Fruit fly (Drosophila melanogaster) whole organism, embryonic: Measurements from ENCODE around the gene Psf3.

Source experiments
- CG12299 ChIP-seq: fragments of 200-800 bp; sonication (Bioruptor generic); optimal IDR thresholded peaks from 2 replicates; lab custom pipeline; 2018; ENCODE audit warnings: missing biosample characterization, mild to moderate bottlenecking, missing genetic modification characterization
- CG1233 ChIP-seq: fragments of 200-800 bp; sonication (Bioruptor generic); optimal IDR thresholded peaks from 4 replicates; lab custom pipeline; 2018; ENCODE audit warnings: missing biosample characterization, mild to moderate bottlenecking, missing genetic modification characterization
- CG12769 ChIP-seq: fragments of 200-800 bp; sonication (Bioruptor generic); optimal IDR thresholded peaks from 2 replicates; lab custom pipeline; 2019; ENCODE audit warnings: missing biosample characterization, mild to moderate bottlenecking, missing genetic modification characterization, moderate library complexity
- CG14965 ChIP-seq: fragments of 200-800 bp; sonication (Bioruptor generic); optimal IDR thresholded peaks from 2 replicates; lab custom pipeline; 2016; ENCODE audit warnings: missing biosample characterization, missing genetic modification characterization, borderline replicate concordance
- CG30431 ChIP-seq: fragments of 200-800 bp; sonication (Bioruptor generic); optimal IDR thresholded peaks from 2 replicates; lab custom pipeline; 2017; ENCODE audit warnings: missing biosample characterization, missing genetic modification characterization
- CG31365 ChIP-seq: fragments of 200-800 bp; sonication (Bioruptor generic); optimal IDR thresholded peaks from 2 replicates; lab custom pipeline; 2018; ENCODE audit warnings: missing biosample characterization, mild to moderate bottlenecking, missing genetic modification characterization
- CG33557 ChIP-seq: fragments of 200-800 bp; sonication (Bioruptor generic); optimal IDR thresholded peaks from 2 replicates; lab custom pipeline; 2019; ENCODE audit warnings: missing biosample characterization, mild to moderate bottlenecking, missing genetic modification characterization, moderate library complexity
- CG4730 ChIP-seq: fragments of 200-800 bp; sonication (Bioruptor generic); IDR thresholded peaks from 2 replicates; pipeline ENCODE4 v1.3.6; 2022; ENCODE audit warnings: missing biosample characterization, missing genetic modification characterization
- CG6254 ChIP-seq: fragments of 200-800 bp; sonication (Bioruptor generic); optimal IDR thresholded peaks from 3 replicates; lab custom pipeline; 2017; ENCODE audit warnings: mild to moderate bottlenecking, missing biosample characterization, missing genetic modification reagents, missing genetic modification characterization
- CG7987 ChIP-seq: fragments of 200-800 bp; sonication (Bioruptor generic); optimal IDR thresholded peaks from 2 replicates; lab custom pipeline; 2018; ENCODE audit warnings: missing biosample characterization, mild to moderate bottlenecking, missing genetic modification characterization, moderate library complexity
- CrebB ChIP-seq: fragments of 200-800 bp; sonication (Bioruptor generic); optimal IDR thresholded peaks from 3 replicates; lab custom pipeline; 2018; ENCODE audit warnings: missing biosample characterization, mild to moderate bottlenecking, missing genetic modification characterization
- Dbx ChIP-seq: fragments of 200-800 bp; sonication (Bioruptor generic); IDR thresholded peaks from 3 replicates; pipeline ENCODE4 v1.3.6; 2022; ENCODE audit warnings: missing biosample characterization, missing genetic modification characterization
- E2f2 ChIP-seq: fragments of 200-800 bp; sonication (Bioruptor generic); IDR thresholded peaks from 2 replicates; pipeline ENCODE4 v1.3.6; 2022; ENCODE audit warnings: missing biosample characterization, missing genetic modification characterization
- H2.0 ChIP-seq: fragments of 200-800 bp; sonication (Bioruptor generic); IDR thresholded peaks from 2 replicates; pipeline ENCODE4 v1.3.6; 2022; ENCODE audit warnings: missing biosample characterization, missing genetic modification characterization
- Hr78 ChIP-seq, 2 experiments: fragments of 200-800 bp in 1 of 2; fragments of >200 bp in 1 of 2; sonication (Bioruptor generic) in 1 of 2; optimal IDR thresholded peaks; 2 replicates each; lab custom pipeline; 2017 to 2019; ENCODE audit warnings: missing biosample characterization in 2 of 2, missing genetic modification characterization in 2 of 2, mild to moderate bottlenecking in 1 of 2, moderate library complexity in 1 of 2
- MBD-R2 ChIP-seq: fragments of 200-800 bp; sonication (Bioruptor generic); IDR thresholded peaks from 2 replicates; pipeline ENCODE4 v1.3.6; 2022; ENCODE audit warnings: missing biosample characterization, missing genetic modification characterization
- Scr ChIP-seq: fragments of 200-800 bp; sonication (Bioruptor generic); IDR thresholded peaks from 2 replicates; pipeline ENCODE4 v1.3.6; 2022; ENCODE audit warnings: missing biosample characterization, missing genetic modification characterization; ENCODE audit not compliant: partially characterized antibody
- Sry-δ ChIP-seq: fragments of 200-800 bp; sonication (Bioruptor generic); optimal IDR thresholded peaks from 2 replicates; lab custom pipeline; 2016; ENCODE audit warnings: missing biosample characterization, missing genetic modification characterization
- Stat92E ChIP-seq, 3 experiments: fragments of >200 bp in 2 of 3; fragments of 200-800 bp in 1 of 3; sonication (Bioruptor generic) in 1 of 3; optimal IDR thresholded peaks; 2 replicates each; lab custom pipeline; 2017 to 2019; ENCODE audit warnings: missing biosample characterization in 3 of 3, missing genetic modification characterization in 3 of 3, mild to moderate bottlenecking in 1 of 3, moderate library complexity in 1 of 3
- ap ChIP-seq: fragments of 200-800 bp; sonication (Bioruptor generic); IDR thresholded peaks from 2 replicates; pipeline ENCODE4 v1.3.6; 2022; ENCODE audit warnings: missing biosample characterization, missing genetic modification characterization
- bbx ChIP-seq: fragments of 200-800 bp; sonication (Bioruptor generic); IDR thresholded peaks from 2 replicates; pipeline ENCODE4 v1.3.6; 2022; ENCODE audit warnings: missing biosample characterization, missing genetic modification characterization; ENCODE audit not compliant: partially characterized antibody
- bigmax ChIP-seq: fragments of 200-800 bp; sonication (Bioruptor generic); optimal IDR thresholded peaks from 2 replicates; lab custom pipeline; 2018; ENCODE audit warnings: missing biosample characterization, mild to moderate bottlenecking, missing genetic modification characterization
- crol ChIP-seq: fragments of 200-800 bp; sonication (Bioruptor generic); IDR thresholded peaks from 2 replicates; pipeline ENCODE4 v1.3.6; 2022; ENCODE audit warnings: missing biosample characterization, missing genetic modification characterization
- gro ChIP-seq: fragments of 200-800 bp; sonication (Bioruptor generic); optimal IDR thresholded peaks from 2 replicates; lab custom pipeline; 2016; ENCODE audit warnings: missing biosample characterization, missing genetic modification characterization
- ind ChIP-seq: fragments of 200-800 bp; sonication (Bioruptor generic); optimal IDR thresholded peaks from 3 replicates; lab custom pipeline; 2016; ENCODE audit warnings: missing biosample characterization, missing genetic modification characterization
- insv ChIP-seq, 2 experiments: fragments of 200-800 bp; sonication (Bioruptor generic); optimal IDR thresholded peaks; 3 replicates each; lab custom pipeline; 2016 to 2018; ENCODE audit warnings: missing biosample characterization in 2 of 2, missing genetic modification characterization in 2 of 2
- kah ChIP-seq: fragments of 200-800 bp; sonication (Bioruptor generic); optimal IDR thresholded peaks from 2 replicates; lab custom pipeline; 2018; ENCODE audit warnings: missing biosample characterization, mild to moderate bottlenecking, missing genetic modification characterization
- kay ChIP-seq: fragments of 200-800 bp; sonication (Bioruptor generic); optimal IDR thresholded peaks from 2 replicates; lab custom pipeline; 2016; ENCODE audit warnings: missing biosample characterization, missing genetic modification characterization
- mld ChIP-seq: fragments of 200-800 bp; sonication (Bioruptor generic); IDR thresholded peaks from 3 replicates; pipeline ENCODE4 v1.3.6; 2022; ENCODE audit warnings: missing biosample characterization, missing genetic modification characterization; ENCODE audit not compliant: partially characterized antibody
- nmo ChIP-seq: fragments of 200-800 bp; sonication (Bioruptor generic); optimal IDR thresholded peaks from 2 replicates; lab custom pipeline; 2018; ENCODE audit warnings: missing biosample characterization, mild to moderate bottlenecking, missing genetic modification characterization, moderate library complexity
- pnt ChIP-seq: fragments of 200-800 bp; sonication (Bioruptor generic); optimal IDR thresholded peaks from 3 replicates; lab custom pipeline; 2016; ENCODE audit warnings: missing biosample characterization, missing genetic modification characterization
- pum ChIP-seq: fragments of 200-800 bp; sonication (Bioruptor generic); optimal IDR thresholded peaks from 2 replicates; lab custom pipeline; 2016; ENCODE audit warnings: missing biosample characterization, missing genetic modification characterization
- sc ChIP-seq, 3 experiments: fragments of >200 bp in 2 of 3; fragments of 200-800 bp in 1 of 3; sonication (Bioruptor generic) in 1 of 3; optimal IDR thresholded peaks; 2 replicates in 2 of 3; 3 replicates in 1 of 3; lab custom pipeline; 2017; ENCODE audit warnings: mild to moderate bottlenecking in 1 of 3, missing biosample characterization in 1 of 3, missing genetic modification characterization in 1 of 3, missing genetic modification reagents in 1 of 3
- sens-2 ChIP-seq: fragments of 200-800 bp; sonication (Bioruptor generic); IDR thresholded peaks from 2 replicates; pipeline ENCODE4 v1.3.6; 2022; ENCODE audit warnings: missing biosample characterization, missing genetic modification characterization
- sima ChIP-seq: fragments of 200-800 bp; sonication (Bioruptor generic); optimal IDR thresholded peaks from 2 replicates; lab custom pipeline; 2016; ENCODE audit warnings: missing biosample characterization, missing genetic modification characterization
- slbo ChIP-seq: fragments of 200-800 bp; sonication (Bioruptor generic); IDR thresholded peaks from 2 replicates; pipeline ENCODE4 v1.3.6; 2022; ENCODE audit warnings: missing biosample characterization, missing genetic modification characterization
- tna ChIP-seq: fragments of 200-800 bp; sonication (Bioruptor generic); IDR thresholded peaks from 2 replicates; pipeline ENCODE4 v1.3.6; 2022; ENCODE audit warnings: missing biosample characterization, missing genetic modification characterization; ENCODE audit not compliant: partially characterized antibody
- unpg ChIP-seq: fragments of 200-800 bp; sonication (Bioruptor generic); optimal IDR thresholded peaks from 3 replicates; lab custom pipeline; 2018; ENCODE audit warnings: missing biosample characterization, mild to moderate bottlenecking, missing genetic modification characterization, moderate library complexity
- wek ChIP-seq: fragments of 200-800 bp; sonication (Bioruptor generic); optimal IDR thresholded peaks from 3 replicates; lab custom pipeline; 2018; ENCODE audit warnings: missing biosample characterization, mild to moderate bottlenecking, missing genetic modification characterization, moderate library complexity
- zen2 ChIP-seq: fragments of 200-800 bp; sonication (Bioruptor generic); IDR thresholded peaks from 3 replicates; pipeline ENCODE4 v1.3.6; 2022; ENCODE audit warnings: missing biosample characterization, missing genetic modification characterization; ENCODE audit not compliant: partially characterized antibody
- zfh2 ChIP-seq: fragments of 200-800 bp; sonication (Bioruptor generic); optimal IDR thresholded peaks from 2 replicates; lab custom pipeline; 2016; ENCODE audit warnings: missing biosample characterization, missing genetic modification characterization

The Psf3 gene

DNA sequence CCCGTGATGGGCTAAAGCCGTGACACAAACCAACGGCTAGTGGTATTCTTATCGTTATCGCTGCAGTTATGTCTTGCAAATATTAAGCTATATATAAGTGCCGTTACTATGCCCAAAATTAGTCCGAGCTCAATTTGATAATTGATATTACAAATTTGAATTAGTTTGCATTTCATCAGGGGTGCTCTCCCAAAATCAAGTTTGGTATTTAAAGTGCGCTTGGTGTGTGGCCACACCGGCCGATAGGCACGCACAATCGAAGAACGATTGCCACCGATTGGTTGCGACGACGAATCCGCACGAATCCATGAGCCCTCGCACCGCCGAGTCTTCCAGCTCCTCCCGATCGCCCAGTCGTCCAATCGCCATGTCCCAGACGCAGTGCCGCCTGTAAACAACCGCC, 17.9 kb downstream of the Psf3 start, which contains the start of gene CG17841 (continued):
- TF ChIP-seq Sry-δ (GFP tag; lab: Kevin White, UChicago) = peak; percentile 75
- TF ChIP-seq H2.0 (GFP tag; lab: Robert Waterston, UW) = no peak
- no peak for TF ChIP-seq ap (GFP tag; lab: Robert Waterston, UW)
- TF ChIP-seq Scr (GFP tag; lab: Robert Waterston, UW) = peak; percentile 45; the same call in 1 of the 2 replicates
- no peak for TF ChIP-seq sima (GFP tag; lab: Kevin White, UChicago)
- TF ChIP-seq CG14965 (GFP tag; lab: Kevin White, UChicago) = no peak
- 0 out of 2 replicates have a peak, but pooled peaks have one; percentile 12 for TF ChIP-seq tna (GFP tag; lab: Robert Waterston, UW)
- TF ChIP-seq CG12299 (tag; lab: Kevin White, UChicago) = no peak
- no peak for TF ChIP-seq CG31365 (tag; lab: Kevin White, UChicago)
- no peak for TF ChIP-seq pum
- TF ChIP-seq CG1233 (GFP tag; lab: Kevin White, UChicago) = no peak
- TF ChIP-seq gro (GFP tag; lab: Kevin White, UChicago) = no peak
- peak; percentile 46 for TF ChIP-seq nmo (GFP tag; lab: Kevin White, UChicago)
- TF ChIP-seq zen2 (GFP tag; lab: Robert Waterston, UW) = 0 out of 3 replicates have a peak, but pooled peaks have one; percentile 44
- peak; percentile 89 for TF ChIP-seq E2f2 (GFP tag; lab: Robert Waterston, UW)
- TF ChIP-seq bigmax (GFP tag; lab: Kevin White, UChicago) = no peak
- TF ChIP-seq wek = peak; percentile 95
- no peak for TF ChIP-seq ind (GFP tag; lab: Kevin White, UChicago)
- no peak for TF ChIP-seq CG30431 (GFP tag; lab: Kevin White, UChicago)
- TF ChIP-seq insv (GFP tag; optimal IDR thresholded peaks at IDR 0.05; lab: Kevin White, UChicago) = peak in 1 of 2 experiments; percentile 15
- TF ChIP-seq slbo (GFP tag; lab: Robert Waterston, UW) = no peak
- peak; percentile 62 for TF ChIP-seq MBD-R2 (GFP tag; lab: Robert Waterston, UW)
- no peak for TF ChIP-seq Stat92E (GFP tag; optimal IDR thresholded peaks at IDR 0.05; lab: Kevin White, UChicago)
- TF ChIP-seq kah (GFP tag; lab: Kevin White, UChicago) = peak; percentile 26
- TF ChIP-seq pnt (GFP tag; lab: Kevin White, UChicago) = no peak
- TF ChIP-seq unpg = no peak
- peak; percentile 6 for TF ChIP-seq CG12769 (tag; lab: Kevin White, UChicago)

DNA sequence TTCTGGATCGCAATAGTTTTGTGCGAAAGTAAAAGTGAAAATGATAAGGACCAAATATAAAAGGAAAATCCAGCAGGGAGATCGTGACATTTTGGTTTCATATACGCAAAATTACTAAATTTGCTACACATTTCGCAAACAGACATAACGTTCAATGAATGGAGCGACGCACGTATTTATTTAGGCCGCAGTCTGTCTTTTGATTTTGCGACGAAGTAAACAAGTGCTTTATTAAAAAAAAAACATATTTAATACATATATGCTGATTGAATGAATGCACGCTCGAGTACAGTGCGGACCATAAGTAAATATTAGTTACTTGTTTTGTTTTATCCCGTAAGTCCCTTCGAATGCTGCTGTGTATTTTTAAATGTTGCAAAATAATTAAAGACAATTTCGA, 18.3 kb downstream of the Psf3 start, which contains the start of gene CG32679:
CG32679 (minus strand) TSS at position 101 of the 400 bp plus-strand sequence.
- TF ChIP-seq sens-2 (no peak), bbx (no peak), sc (optimal IDR thresholded peaks at IDR 0.05; lab: Kevin White, UChicago) (no peak), sc (GFP tag; optimal IDR thresholded peaks at IDR 0.05; lab: Kevin White, UChicago) (no peak), kay (no peak), CG6254 (no peak), crol (GFP tag; lab: Robert Waterston, UW) (no peak), CG33557 (GFP tag; lab: Kevin White, UChicago) (no peak), zfh2 (GFP tag; lab: Kevin White, UChicago) (no peak), CrebB (no peak), Dbx (GFP tag; lab: Robert Waterston, UW) (no peak), mld (no peak), CG7987 (GFP tag; lab: Kevin White, UChicago) (no peak), Hr78 (GFP tag; optimal IDR thresholded peaks at IDR 0.05; lab: Kevin White, UChicago) (no peak), CG4730 (no peak)
